Worm (Caenorhabditis elegans) whole organism, young adult: Measurements from ENCODE around the gene Y39A3CL.4.

Source experiments
- B0336.3 ChIP-seq: fragments of 200-800 bp; sonication (Bioruptor generic); IDR thresholded peaks from 2 replicates; pipeline ENCODE4 v1.3.6; 2022; ENCODE audit warnings: missing genetic modification characterization, missing compliant biosample characterization
- F39B2.1 ChIP-seq: fragments of 200-800 bp; sonication (Bioruptor generic); IDR thresholded peaks from 2 replicates; pipeline ENCODE4 v1.3.6; 2022; ENCODE audit warnings: missing genetic modification reagents, missing genetic modification characterization, missing compliant biosample characterization
- F52B5.7 ChIP-seq: sonication (generic microtip); optimal IDR thresholded peaks from 2 replicates; lab custom pipeline; 2016; ENCODE audit warnings: mild to moderate bottlenecking, missing genetic modification characterization, missing compliant biosample characterization
- F57A8.1 ChIP-seq: fragments of 200-800 bp; sonication (Bioruptor generic); optimal IDR thresholded peaks from 2 replicates; lab custom pipeline; 2018; ENCODE audit warnings: mild to moderate bottlenecking, missing genetic modification characterization, moderate library complexity, missing compliant biosample characterization
- K12H6.12 ChIP-seq: fragments of 200-800 bp; sonication (Bioruptor generic); optimal IDR thresholded peaks from 2 replicates; lab custom pipeline; 2018; ENCODE audit warnings: mild to moderate bottlenecking, missing genetic modification characterization, missing compliant biosample characterization
- T26A5.8 ChIP-seq: sonication (generic microtip); optimal IDR thresholded peaks from 2 replicates; lab custom pipeline; 2016; ENCODE audit warnings: missing genetic modification characterization, missing compliant biosample characterization
- Y53F4B.3 ChIP-seq: fragments of 200-800 bp; sonication (Bioruptor generic); IDR thresholded peaks from 2 replicates; pipeline ENCODE4 v1.3.6; 2022; ENCODE audit warnings: missing genetic modification reagents, missing genetic modification characterization, missing compliant biosample characterization
- akir-1 ChIP-seq: fragments of 200-800 bp; sonication (Bioruptor generic); optimal IDR thresholded peaks from 2 replicates; lab custom pipeline; 2018; ENCODE audit warnings: mild to moderate bottlenecking, missing genetic modification characterization, moderate library complexity, missing compliant biosample characterization
- ama-1 ChIP-seq, 3 experiments: fragments of 150-350 bp in 1 of 3; sonication (generic microtip) in 2 of 3; optimal IDR thresholded peaks; 2 replicates each; lab custom pipeline; 2014 to 2018; ENCODE audit warnings: missing biosample characterization in 2 of 3, missing genetic modification characterization in 2 of 3, missing genetic modification reagents in 2 of 3
- attf-5 ChIP-seq: fragments of 200-800 bp; sonication (Bioruptor generic); optimal IDR thresholded peaks from 2 replicates; lab custom pipeline; 2018; ENCODE audit warnings: mild to moderate bottlenecking, missing genetic modification characterization, missing compliant biosample characterization
- bed-2 ChIP-seq: fragments of 200-800 bp; sonication (Bioruptor generic); IDR thresholded peaks from 2 replicates; pipeline ENCODE4 v1.3.6; 2022; ENCODE audit warnings: missing genetic modification reagents, missing genetic modification characterization, missing compliant biosample characterization
- cebp-1 ChIP-seq, 2 experiments: fragments of 200-800 bp in 1 of 2; sonication (Bioruptor generic) in 1 of 2; sonication (generic microtip) in 1 of 2; IDR thresholded peaks in 1 of 2; optimal IDR thresholded peaks in 1 of 2; 2 replicates each; pipeline versions ENCODE4 v1.3.6 to Lab custom; 2017 to 2022; ENCODE audit warnings: missing compliant biosample characterization in 2 of 2, missing genetic modification characterization in 2 of 2, mild to moderate bottlenecking in 1 of 2, missing genetic modification reagents in 1 of 2, moderate library complexity in 1 of 2
- cebp-2 ChIP-seq: fragments of 200-800 bp; sonication (Bioruptor generic); IDR thresholded peaks from 2 replicates; pipeline ENCODE4 v1.3.6; 2022; ENCODE audit warnings: missing genetic modification characterization, missing compliant biosample characterization
- chd-7 ChIP-seq: sonication (generic microtip); optimal IDR thresholded peaks from 2 replicates; lab custom pipeline; 2016; ENCODE audit warnings: mild to moderate bottlenecking, missing genetic modification characterization, moderate library complexity, missing compliant biosample characterization
- dpl-1 ChIP-seq: fragments of 150-350 bp; optimal IDR thresholded peaks from 2 replicates; lab custom pipeline; 2014; ENCODE audit warnings: missing biosample characterization, missing genetic modification reagents, missing genetic modification characterization
- egl-18 ChIP-seq: fragments of 200-800 bp; sonication (Bioruptor generic); IDR thresholded peaks from 2 replicates; pipeline ENCODE4 v1.3.6; 2022; ENCODE audit warnings: missing genetic modification reagents, missing genetic modification characterization, missing compliant biosample characterization
- egrh-3 ChIP-seq: fragments of 200-800 bp; sonication (Bioruptor generic); IDR thresholded peaks from 2 replicates; pipeline ENCODE4 v1.3.6; 2022; ENCODE audit warnings: missing genetic modification reagents, missing genetic modification characterization, missing compliant biosample characterization
- ets-4 ChIP-seq: fragments of 200-800 bp; sonication (Bioruptor generic); optimal IDR thresholded peaks from 2 replicates; lab custom pipeline; 2018; ENCODE audit warnings: mild to moderate bottlenecking, missing genetic modification characterization, missing compliant biosample characterization
- fkh-3 ChIP-seq: sonication (generic microtip); optimal IDR thresholded peaks from 2 replicates; lab custom pipeline; 2016; ENCODE audit warnings: mild to moderate bottlenecking, missing genetic modification characterization, missing compliant biosample characterization
- hlh-26 ChIP-seq: fragments of 200-800 bp; sonication (Bioruptor generic); conservative IDR thresholded peaks from 2 replicates; pipeline ENCODE4 v1.3.6; 2022; ENCODE audit warnings: missing genetic modification reagents, missing genetic modification characterization, missing compliant biosample characterization
- hmg-1.2 ChIP-seq: fragments of 200-800 bp; sonication (Bioruptor generic); IDR thresholded peaks from 2 replicates; pipeline ENCODE4 v1.3.6; 2022; ENCODE audit warnings: missing genetic modification reagents, missing genetic modification characterization, missing compliant biosample characterization
- hrde-1 ChIP-seq: sonication (generic microtip); optimal IDR thresholded peaks from 2 replicates; lab custom pipeline; 2016; ENCODE audit warnings: missing genetic modification characterization, mild to moderate bottlenecking, missing compliant biosample characterization, moderate library complexity, missing genotype, missing genetic modification reagents, borderline replicate concordance
- lin-26 ChIP-seq: fragments of 200-800 bp; sonication (Bioruptor generic); IDR thresholded peaks from 2 replicates; pipeline ENCODE4 v1.3.6; 2022; ENCODE audit warnings: missing genetic modification reagents, missing genetic modification characterization, missing compliant biosample characterization
- lin-35 ChIP-seq, 3 experiments: fragments of 150-350 bp in 2 of 3; sonication (generic microtip) in 1 of 3; optimal IDR thresholded peaks; 2 replicates each; lab custom pipeline; 2014 to 2018; ENCODE audit warnings: missing biosample characterization in 3 of 3, missing genetic modification characterization in 3 of 3, missing genetic modification reagents in 3 of 3
- lin-40 ChIP-seq: sonication (generic microtip); optimal IDR thresholded peaks from 2 replicates; lab custom pipeline; 2016; ENCODE audit warnings: missing genetic modification characterization, mild to moderate bottlenecking, missing compliant biosample characterization, missing genotype, missing genetic modification reagents
- lir-1 ChIP-seq: fragments of 200-800 bp; sonication (Bioruptor generic); conservative IDR thresholded peaks from 2 replicates; pipeline ENCODE4 v1.3.6; 2022; ENCODE audit warnings: missing genetic modification reagents, missing genetic modification characterization, missing compliant biosample characterization
- lsy-27 ChIP-seq: sonication (generic microtip); optimal IDR thresholded peaks from 2 replicates; lab custom pipeline; 2017; ENCODE audit warnings: missing genetic modification characterization, mild to moderate bottlenecking, missing compliant biosample characterization, antibody characterized with exemption, missing genotype, borderline replicate concordance; ENCODE audit not compliant: insufficient read depth
- madf-10 ChIP-seq: sonication (generic microtip); optimal IDR thresholded peaks from 2 replicates; lab custom pipeline; 2016; ENCODE audit warnings: mild to moderate bottlenecking, missing genetic modification characterization, missing compliant biosample characterization
- madf-8 ChIP-seq: fragments of 200-800 bp; sonication (Bioruptor generic); conservative IDR thresholded peaks from 2 replicates; pipeline ENCODE4 v1.3.6; 2022; ENCODE audit warnings: missing genetic modification reagents, missing genetic modification characterization, missing compliant biosample characterization
- mcd-1 ChIP-seq: fragments of 200-800 bp; sonication (Bioruptor generic); IDR thresholded peaks from 2 replicates; pipeline ENCODE4 v1.3.6; 2022; ENCODE audit warnings: missing genetic modification reagents, missing genetic modification characterization, missing compliant biosample characterization
- mel-28 ChIP-seq: sonication (generic microtip); optimal IDR thresholded peaks from 2 replicates; lab custom pipeline; 2016; ENCODE audit warnings: borderline replicate concordance, mild to moderate bottlenecking, missing genetic modification characterization, missing compliant biosample characterization
- nfya-1 ChIP-seq: sonication (generic microtip); optimal IDR thresholded peaks from 2 replicates; lab custom pipeline; 2017; ENCODE audit warnings: antibody characterized with exemption, missing compliant biosample characterization, missing genetic modification characterization, borderline replicate concordance; ENCODE audit not compliant: insufficient read depth
- rcor-1 ChIP-seq: fragments of 200-800 bp; sonication (Bioruptor generic); IDR thresholded peaks from 2 replicates; pipeline ENCODE4 v1.3.6; 2022; ENCODE audit warnings: missing genetic modification reagents, missing genetic modification characterization, missing compliant biosample characterization
- rpc-1 ChIP-seq, 2 experiments: fragments of 150-350 bp in 1 of 2; sonication (generic microtip) in 1 of 2; optimal IDR thresholded peaks; 2 replicates each; lab custom pipeline; 2014 to 2018; ENCODE audit warnings: missing biosample characterization in 1 of 2, missing genetic modification characterization in 1 of 2, missing genetic modification reagents in 1 of 2, missing genotype in 1 of 2
- snpc-3.4 ChIP-seq: sonication (generic microtip); optimal IDR thresholded peaks from 2 replicates; lab custom pipeline; 2017; ENCODE audit warnings: missing genetic modification characterization, mild to moderate bottlenecking, missing compliant biosample characterization, antibody characterized with exemption, moderate library complexity, missing genotype, missing genetic modification reagents
- tlf-1 ChIP-seq: fragments of 200-800 bp; sonication (Bioruptor generic); optimal IDR thresholded peaks from 2 replicates; lab custom pipeline; 2018; ENCODE audit warnings: mild to moderate bottlenecking, missing genetic modification characterization, missing compliant biosample characterization
- zfh-2 ChIP-seq: fragments of 200-800 bp; sonication (Bioruptor generic); conservative IDR thresholded peaks from 2 replicates; pipeline ENCODE4 v1.3.6; 2022; ENCODE audit warnings: missing genetic modification reagents, missing genetic modification characterization, missing compliant biosample characterization
- ztf-26 ChIP-seq: sonication (generic microtip); optimal IDR thresholded peaks from 2 replicates; lab custom pipeline; 2017; ENCODE audit warnings: missing genetic modification characterization, missing compliant biosample characterization
- ztf-3 ChIP-seq: fragments of 200-800 bp; sonication (Bioruptor generic); optimal IDR thresholded peaks from 2 replicates; lab custom pipeline; 2018; ENCODE audit warnings: mild to moderate bottlenecking, missing genetic modification characterization, missing compliant biosample characterization

The Y39A3CL.4 gene

ce11 chrIII:1788033-1788432 is 10.2 kb upstream of the Y39A3CL.4 start, which contains the start of gene rimb-1:
Gene rimb-1, plus strand, starts transcription at chrIII:1788333.
- TF ChIP-seq lir-1 (GFP tag; lab: Robert Waterston, UW) (no peak), hlh-26 (GFP tag; lab: Robert Waterston, UW) (no peak), bed-2 (no peak), nfya-1 (tag; lab: Kevin White, UChicago) (no peak), T26A5.8 (tag; lab: Kevin White, UChicago) (no peak), F52B5.7 (tag; lab: Kevin White, UChicago) (no peak), lin-26 (no peak), rpc-1 (optimal IDR thresholded peaks at IDR 0.05; lab: Kevin White, UChicago) (no peak), rpc-1 (tag; optimal IDR thresholded peaks at IDR 0.05; lab: Kevin White, UChicago) (no peak), tlf-1 (GFP tag; lab: Kevin White, UChicago) (no peak), B0336.3 (GFP tag; lab: Robert Waterston, UW) (no peak), madf-8 (GFP tag; lab: Robert Waterston, UW) (no peak), ztf-26 (tag; lab: Kevin White, UChicago) (no peak), snpc-3.4 (no peak), hrde-1 (tag; lab: Kevin White, UChicago) (no peak), attf-5 (no peak), dpl-1 (GFP tag; lab: Kevin White, UChicago) (no peak), F39B2.1 (GFP tag; lab: Robert Waterston, UW) (no peak), ama-1 (optimal IDR thresholded peaks at IDR 0.05; lab: Kevin White, UChicago) (no peak), ama-1 (GFP tag; optimal IDR thresholded peaks at IDR 0.05; lab: Kevin White, UChicago) (no peak), lin-40 (tag; lab: Kevin White, UChicago) (no peak), ets-4 (GFP tag; lab: Kevin White, UChicago) (no peak)

- no peak for TF ChIP-seq lir-1 (GFP tag; lab: Robert Waterston, UW)
- no peak for TF ChIP-seq F57A8.1 (GFP tag; lab: Kevin White, UChicago)
- TF ChIP-seq attf-5: peak; percentile 52
- TF ChIP-seq dpl-1 (GFP tag; lab: Kevin White, UChicago): no peak
- no peak for TF ChIP-seq hrde-1 (tag; lab: Kevin White, UChicago)
- TF ChIP-seq Y53F4B.3 (GFP tag; lab: Robert Waterston, UW): no peak
- TF ChIP-seq madf-10: no peak
- 0 out of 2 replicates have a peak, but pooled peaks have one; percentile 32 for TF ChIP-seq mcd-1 (GFP tag; lab: Robert Waterston, UW)
- no peak for TF ChIP-seq mel-28 (tag; lab: Kevin White, UChicago)
- TF ChIP-seq ztf-3 (GFP tag; lab: Kevin White, UChicago): peak; percentile 24
- TF ChIP-seq cebp-2 (GFP tag; lab: Robert Waterston, UW): no peak
- TF ChIP-seq zfh-2 (GFP tag; lab: Robert Waterston, UW): peak; percentile 94
- no peak for TF ChIP-seq lsy-27 (tag; lab: Kevin White, UChicago)
- peak; percentile 65 for TF ChIP-seq K12H6.12
- no peak for TF ChIP-seq akir-1 (GFP tag; lab: Kevin White, UChicago)
- peak; percentile 52 for TF ChIP-seq hmg-1.2 (GFP tag; lab: Robert Waterston, UW)
- TF ChIP-seq egrh-3 (GFP tag; lab: Robert Waterston, UW): peak; percentile 93
- no peak for TF ChIP-seq cebp-1 (GFP tag; IDR thresholded peaks at IDR 0.05; lab: Robert Waterston, UW)
- TF ChIP-seq cebp-1 (tag; optimal IDR thresholded peaks at IDR 0.05; lab: Kevin White, UChicago): peak; percentile 44
- no peak for TF ChIP-seq chd-7 (tag; lab: Kevin White, UChicago)
- no peak for TF ChIP-seq fkh-3 (tag; lab: Kevin White, UChicago)
- TF ChIP-seq lin-35 (GFP tag; optimal IDR thresholded peaks at IDR 0.05; lab: Kevin White, UChicago): peak in 1 of 3 experiments; percentile 34
- TF ChIP-seq rcor-1 (GFP tag; lab: Robert Waterston, UW): no peak
- no peak for TF ChIP-seq egl-18 (GFP tag; lab: Robert Waterston, UW)
- TF ChIP-seq lin-40 (tag; lab: Kevin White, UChicago): no peak
These were observed 7.9 kb upstream of the Y39A3CL.4 start for ce11 chrIII:1785776-1786175.
